Fruit fly (Drosophila melanogaster) whole organism, prepupa: Measurements from ENCODE around the gene CG14232.

Experiments
- Blimp-1 ChIP-seq: fragments of 200-800 bp; sonication (Bioruptor generic); optimal IDR thresholded peaks from 3 replicates; lab custom pipeline; 2017; ENCODE audit warnings: missing biosample characterization, missing genetic modification characterization, mild to moderate bottlenecking, moderate library complexity, missing genetic modification reagents
- CG10631 ChIP-seq: fragments of 200-800 bp; sonication (Bioruptor generic); optimal IDR thresholded peaks from 2 replicates; lab custom pipeline; 2016; ENCODE audit warnings: missing biosample characterization, missing genetic modification characterization
- CG10669 ChIP-seq: fragments of 200-800 bp; sonication (Bioruptor generic); optimal IDR thresholded peaks from 3 replicates; lab custom pipeline; 2018; ENCODE audit warnings: missing biosample characterization, mild to moderate bottlenecking, missing genetic modification characterization, moderate library complexity
- CG11294 ChIP-seq: fragments of 200-800 bp; sonication (Bioruptor generic); IDR thresholded peaks from 2 replicates; pipeline ENCODE4 v1.3.6; 2022; ENCODE audit warnings: missing biosample characterization, missing genetic modification characterization
- CG15336 ChIP-seq: fragments of 200-800 bp; sonication (Bioruptor generic); IDR thresholded peaks from 2 replicates; pipeline ENCODE4 v1.3.6; 2022; ENCODE audit warnings: missing biosample characterization, missing genetic modification characterization
- CG16779 ChIP-seq: fragments of 200-800 bp; sonication (Bioruptor generic); optimal IDR thresholded peaks from 3 replicates; lab custom pipeline; 2017; ENCODE audit warnings: missing biosample characterization, mild to moderate bottlenecking, missing genetic modification characterization
- CG3032 ChIP-seq: fragments of 200-800 bp; optimal IDR thresholded peaks from 2 replicates; lab custom pipeline; 2019; ENCODE audit warnings: missing biosample characterization, mild to moderate bottlenecking, missing genetic modification characterization, moderate library complexity
- CG31627 ChIP-seq: fragments of 200-800 bp; sonication (Bioruptor generic); optimal IDR thresholded peaks from 3 replicates; lab custom pipeline; 2016; ENCODE audit warnings: missing biosample characterization, missing genetic modification characterization
- CG32006 ChIP-seq: fragments of 200-800 bp; sonication (Bioruptor generic); optimal IDR thresholded peaks from 3 replicates; lab custom pipeline; 2017; ENCODE audit warnings: missing biosample characterization, mild to moderate bottlenecking, missing genetic modification characterization
- CG34406 ChIP-seq: fragments of 200-800 bp; sonication (Bioruptor generic); optimal IDR thresholded peaks from 3 replicates; lab custom pipeline; 2016; ENCODE audit warnings: missing biosample characterization, missing genetic modification characterization
- CG3919 ChIP-seq: fragments of 200-800 bp; sonication (Bioruptor generic); optimal IDR thresholded peaks from 3 replicates; lab custom pipeline; 2016; ENCODE audit warnings: missing biosample characterization, missing genetic modification characterization
- CG4318 ChIP-seq: fragments of 200-800 bp; sonication (Bioruptor generic); optimal IDR thresholded peaks from 3 replicates; lab custom pipeline; 2017; ENCODE audit warnings: missing biosample characterization, mild to moderate bottlenecking, missing genetic modification characterization
- CG6163 ChIP-seq: fragments of 200-800 bp; sonication (Bioruptor generic); IDR thresholded peaks from 3 replicates; pipeline ENCODE4 v1.3.6; 2022; ENCODE audit warnings: missing biosample characterization, missing genetic modification characterization
- CG6276 ChIP-seq: fragments of 200-800 bp; sonication (Bioruptor generic); optimal IDR thresholded peaks from 2 replicates; lab custom pipeline; 2017; ENCODE audit warnings: missing biosample characterization, mild to moderate bottlenecking, missing genetic modification characterization
- CG6792 ChIP-seq: fragments of 200-800 bp; sonication (Bioruptor generic); optimal IDR thresholded peaks from 3 replicates; lab custom pipeline; 2016; ENCODE audit warnings: missing biosample characterization, missing genetic modification characterization
- CG6808 ChIP-seq: fragments of 200-800 bp; sonication (Bioruptor generic); optimal IDR thresholded peaks from 3 replicates; lab custom pipeline; 2017; ENCODE audit warnings: missing biosample characterization, missing genetic modification characterization, mild to moderate bottlenecking, moderate library complexity, missing genetic modification reagents
- CG6854 ChIP-seq: fragments of 200-800 bp; sonication (Bioruptor generic); optimal IDR thresholded peaks from 2 replicates; lab custom pipeline; 2017; ENCODE audit warnings: missing biosample characterization, mild to moderate bottlenecking, missing genetic modification characterization
- CG7368 ChIP-seq: fragments of 200-800 bp; sonication (Bioruptor generic); optimal IDR thresholded peaks from 3 replicates; lab custom pipeline; 2016; ENCODE audit warnings: missing biosample characterization, missing genetic modification characterization
- CG8119 ChIP-seq: fragments of 200-800 bp; sonication (Bioruptor generic); IDR thresholded peaks from 3 replicates; pipeline ENCODE4 v1.3.6; 2022; ENCODE audit warnings: missing biosample characterization, missing genetic modification characterization
- CG8319 ChIP-seq: fragments of 200-800 bp; sonication (Bioruptor generic); optimal IDR thresholded peaks from 3 replicates; lab custom pipeline; 2016; ENCODE audit warnings: missing biosample characterization, missing genetic modification characterization
- CG8632 ChIP-seq: fragments of 200-800 bp; sonication (Bioruptor generic); optimal IDR thresholded peaks from 3 replicates; lab custom pipeline; 2016; ENCODE audit warnings: missing biosample characterization, missing genetic modification characterization
- CG9139 ChIP-seq: fragments of 200-800 bp; sonication (Bioruptor generic); optimal IDR thresholded peaks from 3 replicates; lab custom pipeline; 2017; ENCODE audit warnings: missing biosample characterization, mild to moderate bottlenecking, missing genetic modification characterization
- Eip78C ChIP-seq: fragments of 200-800 bp; sonication (Bioruptor generic); peaks from one replicate; lab custom pipeline; 2016; ENCODE audit warnings: missing biosample characterization, missing genetic modification characterization
- Ets96B ChIP-seq: fragments of 200-800 bp; optimal IDR thresholded peaks from 2 replicates; lab custom pipeline; 2019; ENCODE audit warnings: missing biosample characterization, mild to moderate bottlenecking, missing genetic modification characterization, moderate library complexity
- Hr38 ChIP-seq: sonication (Bioruptor generic); optimal IDR thresholded peaks from 2 replicates; lab custom pipeline; 2016; ENCODE audit warnings: missing biosample characterization, missing genetic modification characterization
- Hr39 ChIP-seq: fragments of 200-800 bp; sonication (Bioruptor generic); optimal IDR thresholded peaks from 2 replicates; lab custom pipeline; 2016; ENCODE audit warnings: missing biosample characterization, missing genetic modification characterization
- Hr4 ChIP-seq: fragments of 200-800 bp; sonication (Bioruptor generic); optimal IDR thresholded peaks from 3 replicates; lab custom pipeline; 2016; ENCODE audit warnings: missing biosample characterization, missing genetic modification characterization
- Lpt ChIP-seq: fragments of 200-800 bp; sonication (Bioruptor generic); optimal IDR thresholded peaks from 3 replicates; lab custom pipeline; 2016; ENCODE audit warnings: missing biosample characterization, missing genetic modification characterization
- Met ChIP-seq: fragments of 200-800 bp; sonication (Bioruptor generic); optimal IDR thresholded peaks from 3 replicates; lab custom pipeline; 2016; ENCODE audit warnings: missing biosample characterization, missing genetic modification characterization
- OdsH ChIP-seq: fragments of 200-800 bp; sonication (Bioruptor generic); optimal IDR thresholded peaks from 3 replicates; lab custom pipeline; 2016; ENCODE audit warnings: missing biosample characterization, missing genetic modification characterization
- Sox14 ChIP-seq: fragments of 200-800 bp; sonication (Bioruptor generic); optimal IDR thresholded peaks from 3 replicates; lab custom pipeline; 2016; ENCODE audit warnings: missing biosample characterization, missing genetic modification characterization
- achi ChIP-seq: fragments of 200-800 bp; sonication (Bioruptor generic); optimal IDR thresholded peaks from 3 replicates; lab custom pipeline; 2016; ENCODE audit warnings: missing biosample characterization, missing genetic modification characterization
- dac ChIP-seq: fragments of 200-800 bp; sonication (Bioruptor generic); optimal IDR thresholded peaks from 2 replicates; lab custom pipeline; 2017; ENCODE audit warnings: missing biosample characterization, mild to moderate bottlenecking, missing genetic modification characterization
- dsx ChIP-seq: fragments of 200-800 bp; optimal IDR thresholded peaks from 3 replicates; lab custom pipeline; 2019; ENCODE audit warnings: missing biosample characterization, mild to moderate bottlenecking, missing genetic modification characterization, moderate library complexity; ENCODE audit not compliant: poor library complexity, severe bottlenecking
- eg ChIP-seq: fragments of 200-800 bp; sonication (Bioruptor generic); IDR thresholded peaks from 3 replicates; pipeline ENCODE4 v1.3.6; 2022; ENCODE audit warnings: missing biosample characterization, missing genetic modification characterization
- esn ChIP-seq: fragments of 200-800 bp; sonication (Bioruptor generic); optimal IDR thresholded peaks from 2 replicates; lab custom pipeline; 2016; ENCODE audit warnings: missing biosample characterization, mild to moderate bottlenecking, missing genetic modification characterization, moderate library complexity
- fd59A ChIP-seq: fragments of 200-800 bp; sonication (Bioruptor generic); optimal IDR thresholded peaks from 2 replicates; lab custom pipeline; 2017; ENCODE audit warnings: missing biosample characterization, mild to moderate bottlenecking, missing genetic modification characterization, missing genetic modification reagents
- lz ChIP-seq: fragments of 200-800 bp; sonication (Bioruptor generic); optimal IDR thresholded peaks from 3 replicates; lab custom pipeline; 2016; ENCODE audit warnings: missing biosample characterization, missing genetic modification characterization
- net ChIP-seq: fragments of 200-800 bp; sonication (Bioruptor generic); optimal IDR thresholded peaks from 3 replicates; lab custom pipeline; 2016; ENCODE audit warnings: missing biosample characterization, missing genetic modification characterization
- salr ChIP-seq, 2 experiments: fragments of 200-800 bp; sonication (Bioruptor generic); optimal IDR thresholded peaks; 3 replicates each; lab custom pipeline; 2016 to 2018; ENCODE audit warnings: missing biosample characterization in 2 of 2, missing genetic modification characterization in 2 of 2, mild to moderate bottlenecking in 1 of 2
- spab ChIP-seq: fragments of 200-800 bp; sonication (Bioruptor generic); optimal IDR thresholded peaks from 2 replicates; lab custom pipeline; 2017; ENCODE audit warnings: missing biosample characterization, mild to moderate bottlenecking, missing genetic modification characterization, missing genetic modification reagents
- svp ChIP-seq: fragments of 200-800 bp; sonication (Bioruptor generic); peaks from one replicate; lab custom pipeline; 2016; ENCODE audit warnings: missing biosample characterization, missing genetic modification characterization
- vri ChIP-seq: fragments of 200-800 bp; sonication (Bioruptor generic); optimal IDR thresholded peaks from 3 replicates; lab custom pipeline; 2016; ENCODE audit warnings: missing biosample characterization, mild to moderate bottlenecking, missing genetic modification characterization

CG14232 gene

dm6 chrX:19750626-19751149 is 46.6 kb upstream of the CG14232 start, which contains the start of gene Abcd3 (continued):
- TF ChIP-seq CG8319 (GFP tag; lab: Kevin White, UChicago) = no peak
- TF ChIP-seq CG10669 (GFP tag; lab: Kevin White, UChicago) = no peak
- no peak for TF ChIP-seq dac (GFP tag; lab: Kevin White, UChicago)
- TF ChIP-seq CG8632 (GFP tag; lab: Kevin White, UChicago) = peak; percentile 1
- TF ChIP-seq achi (GFP tag; lab: Kevin White, UChicago) = peak; percentile 9
- TF ChIP-seq Lpt = no peak
- TF ChIP-seq lz (GFP tag; lab: Kevin White, UChicago) = no peak
- no peak for TF ChIP-seq CG31627 (GFP tag; lab: Kevin White, UChicago)
- TF ChIP-seq spab = no peak
- TF ChIP-seq CG4318 (GFP tag; lab: Kevin White, UChicago) = no peak
- TF ChIP-seq Hr4 (GFP tag; lab: Kevin White, UChicago) = no peak
- TF ChIP-seq CG9139 (GFP tag; lab: Kevin White, UChicago) = peak; percentile 16
- peak; percentile 20; the same call in 1 of the 3 replicates for TF ChIP-seq CG6163 (GFP tag; lab: Robert Waterston, UW)
- TF ChIP-seq CG7368 = no peak
- TF ChIP-seq CG16779 (tag; lab: Kevin White, UChicago) = no peak
- peak; percentile 54; the same call in 1 of the 3 replicates for TF ChIP-seq CG8119 (GFP tag; lab: Robert Waterston, UW)
- TF ChIP-seq CG11294 (GFP tag; lab: Robert Waterston, UW) = no peak
- TF ChIP-seq CG6276 (GFP tag; lab: Kevin White, UChicago) = no peak
- peak; percentile 42 for TF ChIP-seq esn (GFP tag; lab: Kevin White, UChicago)
- TF ChIP-seq Ets96B (tag; lab: Kevin White, UChicago) = no peak
- no peak for TF ChIP-seq CG34406 (GFP tag; lab: Kevin White, UChicago)
- no peak for TF ChIP-seq Hr38 (GFP tag; lab: Kevin White, UChicago)
- no peak for TF ChIP-seq fd59A (GFP tag; lab: Kevin White, UChicago)
- TF ChIP-seq Met (GFP tag; lab: Kevin White, UChicago) = no peak

- TF ChIP-seq CG7368 (no peak), CG16779 (tag; lab: Kevin White, UChicago) (no peak), CG15336 (GFP tag; lab: Robert Waterston, UW) (no peak), fd59A (GFP tag; lab: Kevin White, UChicago) (no peak), CG10631 (GFP tag; lab: Kevin White, UChicago) (no peak), CG3919 (GFP tag; lab: Kevin White, UChicago) (no peak), CG4318 (GFP tag; lab: Kevin White, UChicago) (no peak), lz (GFP tag; lab: Kevin White, UChicago) (peak; percentile 8), salr (GFP tag; optimal IDR thresholded peaks at IDR 0.05; lab: Kevin White, UChicago) (no peak), Sox14 (peak; percentile 3), CG3032 (tag; lab: Kevin White, UChicago) (no peak), eg (GFP tag; lab: Robert Waterston, UW) (no peak), CG10669 (GFP tag; lab: Kevin White, UChicago) (no peak), dac (GFP tag; lab: Kevin White, UChicago) (no peak), CG6854 (GFP tag; lab: Kevin White, UChicago) (no peak), CG9139 (GFP tag; lab: Kevin White, UChicago) (no peak), OdsH (GFP tag; lab: Kevin White, UChicago) (no peak), CG6808 (GFP tag; lab: Kevin White, UChicago) (no peak), CG32006 (GFP tag; lab: Kevin White, UChicago) (no peak), Hr39 (no peak), CG8119 (GFP tag; lab: Robert Waterston, UW) (no peak), Blimp-1 (no peak), vri (GFP tag; lab: Kevin White, UChicago) (no peak), esn (GFP tag; lab: Kevin White, UChicago) (peak; percentile 2), CG6792 (GFP tag; lab: Kevin White, UChicago) (no peak), Eip78C (GFP tag; lab: Kevin White, UChicago) (peak; percentile 7), dsx (GFP tag; lab: Kevin White, UChicago) (no peak), CG31627 (GFP tag; lab: Kevin White, UChicago) (peak; percentile 24), CG34406 (GFP tag; lab: Kevin White, UChicago) (no peak), achi (GFP tag; lab: Kevin White, UChicago) (peak; percentile 8), svp (GFP tag; lab: Kevin White, UChicago) (peak; percentile 36), net (no peak)
Measured at dm6 chrX:19748565-19748964, 44.5 kb upstream of the CG14232 start.
